Worm (Caenorhabditis elegans): ENCODE data around the gene msp-51.

DNA sequence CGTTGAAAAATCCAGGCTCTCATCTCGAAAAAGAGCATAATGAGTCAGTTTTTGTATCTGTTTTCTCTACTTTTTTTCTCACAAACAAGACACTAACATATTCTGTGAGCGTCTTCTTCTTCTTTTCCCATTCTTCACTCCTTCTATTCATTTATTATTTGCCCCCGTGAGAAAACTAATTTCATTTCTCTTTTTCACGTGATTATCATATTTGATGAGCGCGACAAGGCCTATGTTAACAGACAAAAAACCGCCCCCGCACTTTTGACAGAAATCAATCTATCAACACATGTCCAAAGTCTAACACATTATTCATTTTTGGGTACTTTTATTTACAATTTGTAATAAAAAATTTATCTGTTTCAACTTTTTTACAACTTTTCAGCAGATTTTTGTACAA is 42.5 kb upstream of the msp-51 start:
- TF ChIP-seq scrt-1 (GFP tag; IDR thresholded peaks at IDR 0.05): no peak
- no peak for TF ChIP-seq ama-1 (optimal IDR thresholded peaks at IDR 0.05)
- TF ChIP-seq hmbx-1 (tag; optimal IDR thresholded peaks at IDR 0.05): no peak
- TF ChIP-seq flt-1 (GFP tag; IDR thresholded peaks at IDR 0.05): no peak
- no peak for TF ChIP-seq tbx-11 (GFP tag; IDR thresholded peaks at IDR 0.05)
- TF ChIP-seq F13C5.2 (tag; optimal IDR thresholded peaks at IDR 0.05): no peak
- TF ChIP-seq ceh-13 (GFP tag; optimal IDR thresholded peaks at IDR 0.05): no peak
- TF ChIP-seq tbx-37 (GFP tag; conservative IDR thresholded peaks at IDR 0.05): no peak
- no peak for TF ChIP-seq tra-4 (tag; optimal IDR thresholded peaks at IDR 0.05)
- TF ChIP-seq pes-1 (GFP tag; IDR thresholded peaks at IDR 0.05): no peak
- TF ChIP-seq hmg-4 (GFP tag; optimal IDR thresholded peaks at IDR 0.05): no peak
- no peak for TF ChIP-seq hnd-1 (tag; optimal IDR thresholded peaks at IDR 0.05)
- no peak for TF ChIP-seq ets-7 (tag; optimal IDR thresholded peaks at IDR 0.05)
- TF ChIP-seq ceh-36 (tag; optimal IDR thresholded peaks at IDR 0.05): no peak

Measured in whole organism, early embryonic.